Fruit fly (Drosophila melanogaster): Measurements from ENCODE around the gene kon.

Gene kon

dm6 chr2L:18477455-18477854, 26.3 kb downstream of the kon start (continued):
- peak; percentile 70 for TF ChIP-seq CG15011 (GFP tag; optimal IDR thresholded peaks at IDR 0.05)
- no peak for TF ChIP-seq Kr (GFP tag; optimal IDR thresholded peaks at IDR 0.05)
- peak; percentile 91 for TF ChIP-seq CG1024 (GFP tag; IDR thresholded peaks at IDR 0.05)
- peak; percentile 86; the same call in 1 of the 2 replicates for TF ChIP-seq NFAT (GFP tag; IDR thresholded peaks at IDR 0.05)
- peak; percentile 97 for TF ChIP-seq CG10979 (tag; optimal IDR thresholded peaks at IDR 0.05)
- no peak for TF ChIP-seq Tbp (GFP tag; optimal IDR thresholded peaks at IDR 0.05)
- TF ChIP-seq Nf-YB (GFP tag; optimal IDR thresholded peaks at IDR 0.05) = peak; percentile 78
- peak; percentile 86 for TF ChIP-seq H2.0 (GFP tag; IDR thresholded peaks at IDR 0.05)
- no peak for TF ChIP-seq usp (GFP tag; optimal IDR thresholded peaks at IDR 0.05)
- peak; percentile 89 for TF ChIP-seq slbo (GFP tag; IDR thresholded peaks at IDR 0.05)
- TF ChIP-seq nom (GFP tag; optimal IDR thresholded peaks at IDR 0.05) = peak; percentile 87
- peak; percentile 67 for TF ChIP-seq CG4328 (GFP tag; optimal IDR thresholded peaks at IDR 0.05)
- TF ChIP-seq hbn (GFP tag; IDR thresholded peaks at IDR 0.05; ENCODE audit: partially characterized antibody) = no peak
- TF ChIP-seq CG13123 (GFP tag; optimal IDR thresholded peaks at IDR 0.05) = peak; percentile 86
- TF ChIP-seq CG14441 (GFP tag; IDR thresholded peaks at IDR 0.05) = peak; percentile 82
- peak; percentile 59 for TF ChIP-seq CG4617 (GFP tag; optimal IDR thresholded peaks at IDR 0.05; ENCODE audit: borderline replicate concordance)
- no peak for TF ChIP-seq gfzf (GFP tag; optimal IDR thresholded peaks at IDR 0.05)
- TF ChIP-seq Atf-2 (GFP tag; optimal IDR thresholded peaks at IDR 0.05) = no peak
- no peak for TF ChIP-seq mirr (GFP tag; optimal IDR thresholded peaks at IDR 0.05)
- peak; percentile 97 for TF ChIP-seq CG2712 (tag; optimal IDR thresholded peaks at IDR 0.05)
- TF ChIP-seq Drgx (GFP tag; IDR thresholded peaks at IDR 0.05) = peak; percentile 75
- no peak for TF ChIP-seq Hmx (GFP tag; optimal IDR thresholded peaks at IDR 0.05)
- TF ChIP-seq HmgZ (tag; optimal IDR thresholded peaks at IDR 0.05) = no peak
- TF ChIP-seq CG2129 (GFP tag; IDR thresholded peaks at IDR 0.05; ENCODE audit: partially characterized antibody) = no peak
- no peak for TF ChIP-seq pan (optimal IDR thresholded peaks at IDR 0.05)
- TF ChIP-seq pan (GFP tag; optimal IDR thresholded peaks at IDR 0.05 in 1 of 2, IDR thresholded peaks at IDR 0.05 in 1 of 2) = no peak
- no peak for TF ChIP-seq CG18011 (GFP tag; optimal IDR thresholded peaks at IDR 0.05)
- no peak for TF ChIP-seq CG3726 (GFP tag; IDR thresholded peaks at IDR 0.05)
- TF ChIP-seq CG4282 (GFP tag; optimal IDR thresholded peaks at IDR 0.05) = no peak
- TF ChIP-seq CG3281 (GFP tag; optimal IDR thresholded peaks at IDR 0.05) = no peak
- no peak for TF ChIP-seq sna (GFP tag; IDR thresholded peaks at IDR 0.05; ENCODE audit: partially characterized antibody)
- no peak for TF ChIP-seq Lpt (GFP tag; optimal IDR thresholded peaks at IDR 0.05)
- peak; percentile 86 for TF ChIP-seq HHEX (GFP tag; optimal IDR thresholded peaks at IDR 0.05)
- peak; percentile 36 for TF ChIP-seq CG10274 (GFP tag; optimal IDR thresholded peaks at IDR 0.05)
- TF ChIP-seq en (GFP tag; optimal IDR thresholded peaks at IDR 0.05) = no peak
- no peak for TF ChIP-seq ash1 (GFP tag; optimal IDR thresholded peaks at IDR 0.05)
- peak; percentile 67 for TF ChIP-seq CG18476 (GFP tag; optimal IDR thresholded peaks at IDR 0.05)
- peak; percentile 90 for TF ChIP-seq CG15696 (tag; optimal IDR thresholded peaks at IDR 0.05)
- peak; percentile 92 for TF ChIP-seq sisA (GFP tag; IDR thresholded peaks at IDR 0.05)
- no peak for TF ChIP-seq Bteb2 (GFP tag; optimal IDR thresholded peaks at IDR 0.05)
- no peak for TF ChIP-seq pfk (GFP tag; optimal IDR thresholded peaks at IDR 0.05)
- no peak for TF ChIP-seq Elba2 (GFP tag; optimal IDR thresholded peaks at IDR 0.05)
- TF ChIP-seq zen2 (GFP tag; IDR thresholded peaks at IDR 0.05; ENCODE audit: partially characterized antibody) = no peak
- TF ChIP-seq sd (tag; optimal IDR thresholded peaks at IDR 0.05) = peak; percentile 81
- peak; percentile 65 for TF ChIP-seq CG1603 (tag; optimal IDR thresholded peaks at IDR 0.05)
- TF ChIP-seq CG6683 (GFP tag; optimal IDR thresholded peaks at IDR 0.05) = no peak
- TF ChIP-seq Ets65A (GFP tag) = peak; percentile 93
- no peak for TF ChIP-seq Doc3 (GFP tag; IDR thresholded peaks at IDR 0.05; ENCODE audit: partially characterized antibody)
- peak; percentile 91; the same call in 2 of the 3 replicates for TF ChIP-seq CG11456 (GFP tag; IDR thresholded peaks at IDR 0.05)
- TF ChIP-seq Dip2 (GFP tag; IDR thresholded peaks at IDR 0.05) = no peak
- TF ChIP-seq CG16813 (GFP tag; IDR thresholded peaks at IDR 0.05; ENCODE audit: partially characterized antibody) = no peak
